Fruit fly (Drosophila melanogaster) whole organism, embryonic: ENCODE data around the gene Pp1-13C.

Experiments
- Aef1 ChIP-seq: fragments of 200-800 bp; sonication (Bioruptor generic); IDR thresholded peaks from 3 replicates; pipeline ENCODE4 v1.3.6; 2022; ENCODE audit warnings: missing biosample characterization, missing genetic modification characterization
- BEAF-32 ChIP-seq: fragments of 200-800 bp; sonication (Bioruptor generic); optimal IDR thresholded peaks from 3 replicates; lab custom pipeline; 2017; ENCODE audit warnings: missing biosample characterization, missing genetic modification characterization, mild to moderate bottlenecking, moderate library complexity, missing genetic modification reagents
- CG1024 ChIP-seq: fragments of 200-800 bp; sonication (Bioruptor generic); IDR thresholded peaks from 2 replicates; pipeline ENCODE4 v1.3.6; 2022; ENCODE audit warnings: missing biosample characterization, missing genetic modification characterization
- CG10366 ChIP-seq: fragments of 200-800 bp; sonication (Bioruptor generic); IDR thresholded peaks from 2 replicates; pipeline ENCODE4 v1.3.6; 2022; ENCODE audit warnings: missing biosample characterization, missing genetic modification characterization
- CG12219 ChIP-seq: fragments of 200-800 bp; sonication (Bioruptor generic); optimal IDR thresholded peaks from 3 replicates; lab custom pipeline; 2018; ENCODE audit warnings: missing biosample characterization, mild to moderate bottlenecking, missing genetic modification characterization
- CG12769 ChIP-seq: fragments of 200-800 bp; sonication (Bioruptor generic); optimal IDR thresholded peaks from 2 replicates; lab custom pipeline; 2019; ENCODE audit warnings: missing biosample characterization, mild to moderate bottlenecking, missing genetic modification characterization, moderate library complexity
- CG14965 ChIP-seq: fragments of 200-800 bp; sonication (Bioruptor generic); optimal IDR thresholded peaks from 2 replicates; lab custom pipeline; 2016; ENCODE audit warnings: missing biosample characterization, missing genetic modification characterization, borderline replicate concordance
- CG15011 ChIP-seq: fragments of 200-800 bp; sonication (Bioruptor generic); optimal IDR thresholded peaks from 3 replicates; lab custom pipeline; 2018; ENCODE audit warnings: missing biosample characterization, mild to moderate bottlenecking, missing genetic modification characterization
- CG15479 ChIP-seq: fragments of 200-800 bp; sonication (Bioruptor generic); optimal IDR thresholded peaks from 3 replicates; lab custom pipeline; 2019; ENCODE audit warnings: missing biosample characterization, mild to moderate bottlenecking, missing genetic modification characterization, moderate library complexity
- CG17359 ChIP-seq: fragments of 200-800 bp; sonication (Bioruptor generic); optimal IDR thresholded peaks from 3 replicates; lab custom pipeline; 2018; ENCODE audit warnings: missing biosample characterization, mild to moderate bottlenecking, missing genetic modification characterization, moderate library complexity
- CG18619 ChIP-seq: fragments of 200-800 bp; sonication (Bioruptor generic); optimal IDR thresholded peaks from 3 replicates; lab custom pipeline; 2017; ENCODE audit warnings: missing biosample characterization, mild to moderate bottlenecking, missing genetic modification characterization
- CG2120 ChIP-seq: fragments of 200-800 bp; sonication (Bioruptor generic); optimal IDR thresholded peaks from 3 replicates; lab custom pipeline; 2016; ENCODE audit warnings: missing biosample characterization, missing genetic modification characterization
- CG3407 ChIP-seq: fragments of 200-800 bp; sonication (Bioruptor generic); optimal IDR thresholded peaks from 2 replicates; lab custom pipeline; 2018; ENCODE audit warnings: missing biosample characterization, mild to moderate bottlenecking, missing genetic modification characterization
- CG3726 ChIP-seq: fragments of 200-800 bp; sonication (Bioruptor generic); IDR thresholded peaks from 3 replicates; pipeline ENCODE4, ENCODE4 v1.3.6; 2022; ENCODE audit warnings: missing biosample characterization, missing genetic modification characterization
- CG3838 ChIP-seq: fragments of 200-800 bp; sonication (Bioruptor generic); optimal IDR thresholded peaks from 3 replicates; lab custom pipeline; 2016; ENCODE audit warnings: missing biosample characterization, missing genetic modification characterization
- CG4404 ChIP-seq: fragments of 200-800 bp; sonication (Bioruptor generic); IDR thresholded peaks from 2 replicates; pipeline ENCODE4 v1.3.6; 2022; ENCODE audit warnings: missing biosample characterization, missing genetic modification characterization
- CG6175 ChIP-seq: fragments of 200-800 bp; sonication (Bioruptor generic); IDR thresholded peaks from 3 replicates; pipeline ENCODE4 v1.3.6; 2022; ENCODE audit warnings: missing biosample characterization, missing genetic modification characterization
- CG6683 ChIP-seq: fragments of 200-800 bp; sonication (Bioruptor generic); optimal IDR thresholded peaks from 2 replicates; lab custom pipeline; 2017; ENCODE audit warnings: missing biosample characterization, mild to moderate bottlenecking, missing genetic modification characterization, missing genetic modification reagents
- CG7556 ChIP-seq: fragments of 200-800 bp; sonication (Bioruptor generic); optimal IDR thresholded peaks from 2 replicates; lab custom pipeline; 2017; ENCODE audit warnings: missing biosample characterization, mild to moderate bottlenecking, missing genetic modification characterization
- CG7963 ChIP-seq: fragments of 200-800 bp; sonication (Bioruptor generic); IDR thresholded peaks from 3 replicates; pipeline ENCODE4 v1.3.6; 2022; ENCODE audit warnings: missing biosample characterization, missing genetic modification characterization; ENCODE audit not compliant: partially characterized antibody
- CG8290 ChIP-seq, 3 experiments: fragments of 200-800 bp; sonication (Bioruptor generic); optimal IDR thresholded peaks; 2 replicates each; lab custom pipeline; 2016 to 2019; ENCODE audit warnings: missing biosample characterization in 3 of 3, missing genetic modification characterization in 3 of 3, mild to moderate bottlenecking in 2 of 3, moderate library complexity in 1 of 3
- CG8765 ChIP-seq: fragments of 200-800 bp; sonication (Bioruptor generic); IDR thresholded peaks from 2 replicates; pipeline ENCODE4 v1.3.6; 2022; ENCODE audit warnings: missing biosample characterization, missing genetic modification characterization
- CG8944 ChIP-seq: fragments of 200-800 bp; sonication (Bioruptor generic); optimal IDR thresholded peaks from 3 replicates; lab custom pipeline; 2016; ENCODE audit warnings: missing biosample characterization, missing genetic modification characterization
- Doc3 ChIP-seq: fragments of 200-800 bp; sonication (Bioruptor generic); IDR thresholded peaks from 3 replicates; pipeline ENCODE4 v1.3.6; 2022; ENCODE audit warnings: missing biosample characterization, missing genetic modification characterization; ENCODE audit not compliant: partially characterized antibody
- Hr3 ChIP-seq: fragments of 200-800 bp; sonication (Bioruptor generic); optimal IDR thresholded peaks from 3 replicates; lab custom pipeline; 2016; ENCODE audit warnings: missing biosample characterization, missing genetic modification characterization
- MTF-1 ChIP-seq: fragments of 200-800 bp; sonication (Bioruptor generic); optimal IDR thresholded peaks from 2 replicates; lab custom pipeline; 2018; ENCODE audit warnings: missing biosample characterization, mild to moderate bottlenecking, missing genetic modification characterization, borderline replicate concordance
- Rfx ChIP-seq: fragments of 200-800 bp; sonication (Bioruptor generic); IDR thresholded peaks from 2 replicates; pipeline ENCODE4 v1.3.6; 2022; ENCODE audit warnings: missing biosample characterization, missing genetic modification characterization
- Xbp1 ChIP-seq: fragments of 200-800 bp; sonication (Bioruptor generic); optimal IDR thresholded peaks from 3 replicates; lab custom pipeline; 2016; ENCODE audit warnings: missing biosample characterization, mild to moderate bottlenecking, missing genetic modification characterization
- ash1 ChIP-seq: fragments of 200-800 bp; sonication (Bioruptor generic); optimal IDR thresholded peaks from 2 replicates; lab custom pipeline; 2018; ENCODE audit warnings: missing biosample characterization, mild to moderate bottlenecking, missing genetic modification characterization
- bcd ChIP-seq: fragments of 200-800 bp; sonication (Bioruptor generic); optimal IDR thresholded peaks from 2 replicates; lab custom pipeline; 2017; ENCODE audit warnings: missing biosample characterization, mild to moderate bottlenecking, missing genetic modification characterization
- br ChIP-seq: fragments of >200 bp; optimal IDR thresholded peaks from 2 replicates; lab custom pipeline; 2017
- cwo ChIP-seq: fragments of 200-800 bp; sonication (Bioruptor generic); optimal IDR thresholded peaks from 3 replicates; lab custom pipeline; 2017; ENCODE audit warnings: missing biosample characterization, missing genetic modification characterization, mild to moderate bottlenecking, moderate library complexity, missing genetic modification reagents
- disco-r ChIP-seq: fragments of 200-800 bp; sonication (Bioruptor generic); optimal IDR thresholded peaks from 2 replicates; lab custom pipeline; 2016; ENCODE audit warnings: missing biosample characterization, missing genetic modification characterization
- dmrt99B ChIP-seq: fragments of 200-800 bp; sonication (Bioruptor generic); optimal IDR thresholded peaks from 2 replicates; lab custom pipeline; 2018; ENCODE audit warnings: missing biosample characterization, mild to moderate bottlenecking, missing genetic modification characterization, moderate library complexity
- emc ChIP-seq: fragments of 200-800 bp; sonication (Bioruptor generic); optimal IDR thresholded peaks from 2 replicates; lab custom pipeline; 2016; ENCODE audit warnings: missing biosample characterization, missing genetic modification characterization
- ewg ChIP-seq: fragments of 200-800 bp; sonication (Bioruptor generic); optimal IDR thresholded peaks from 3 replicates; lab custom pipeline; 2017; ENCODE audit warnings: mild to moderate bottlenecking, missing biosample characterization, missing genetic modification reagents, missing genetic modification characterization
- fd102C ChIP-seq: fragments of 200-800 bp; sonication (Bioruptor generic); optimal IDR thresholded peaks from 2 replicates; lab custom pipeline; 2018; ENCODE audit warnings: missing biosample characterization, mild to moderate bottlenecking, missing genetic modification characterization, moderate library complexity
- fru ChIP-seq: fragments of >200 bp; optimal IDR thresholded peaks from 2 replicates; lab custom pipeline; 2017
- ham ChIP-seq: fragments of 200-800 bp; sonication (Bioruptor generic); IDR thresholded peaks from 2 replicates; pipeline ENCODE4 v1.3.6; 2022; ENCODE audit warnings: missing biosample characterization, missing genetic modification characterization
- klu ChIP-seq: fragments of 200-800 bp; sonication (Bioruptor generic); IDR thresholded peaks from 2 replicates; pipeline ENCODE4 v1.3.6; 2022; ENCODE audit warnings: missing biosample characterization, missing genetic modification characterization
- nerfin-1 ChIP-seq: fragments of 200-800 bp; sonication (Bioruptor generic); optimal IDR thresholded peaks from 3 replicates; lab custom pipeline; 2019; ENCODE audit warnings: missing biosample characterization, mild to moderate bottlenecking, missing genetic modification characterization, moderate library complexity
- nmo ChIP-seq: fragments of 200-800 bp; sonication (Bioruptor generic); optimal IDR thresholded peaks from 2 replicates; lab custom pipeline; 2018; ENCODE audit warnings: missing biosample characterization, mild to moderate bottlenecking, missing genetic modification characterization, moderate library complexity
- odd ChIP-seq: fragments of 200-800 bp; sonication (Bioruptor generic); optimal IDR thresholded peaks from 2 replicates; lab custom pipeline; 2017; ENCODE audit warnings: missing biosample characterization, mild to moderate bottlenecking, missing genetic modification characterization
- pros ChIP-seq: fragments of 200-800 bp; sonication (Bioruptor generic); optimal IDR thresholded peaks from 3 replicates; lab custom pipeline; 2019; ENCODE audit warnings: missing biosample characterization, mild to moderate bottlenecking, missing genetic modification characterization, moderate library complexity
- repo ChIP-seq: fragments of 200-800 bp; sonication (Bioruptor generic); optimal IDR thresholded peaks from 2 replicates; lab custom pipeline; 2016; ENCODE audit warnings: missing biosample characterization, missing genetic modification characterization
- run ChIP-seq: fragments of 200-800 bp; sonication (Bioruptor generic); optimal IDR thresholded peaks from 3 replicates; lab custom pipeline; 2018; ENCODE audit warnings: missing biosample characterization, mild to moderate bottlenecking, missing genetic modification characterization
- tio ChIP-seq: fragments of 200-800 bp; sonication (Bioruptor generic); optimal IDR thresholded peaks from 2 replicates; lab custom pipeline; 2017; ENCODE audit warnings: missing biosample characterization, missing genetic modification characterization, inconsistent platforms
- toy ChIP-seq: fragments of 200-800 bp; sonication (Bioruptor generic); IDR thresholded peaks from 2 replicates; pipeline ENCODE4 v1.3.6; 2022; ENCODE audit warnings: missing biosample characterization, missing genetic modification characterization
- zfh2 ChIP-seq: fragments of 200-800 bp; sonication (Bioruptor generic); optimal IDR thresholded peaks from 2 replicates; lab custom pipeline; 2016; ENCODE audit warnings: missing biosample characterization, missing genetic modification characterization

Pp1-13C gene

DNA sequence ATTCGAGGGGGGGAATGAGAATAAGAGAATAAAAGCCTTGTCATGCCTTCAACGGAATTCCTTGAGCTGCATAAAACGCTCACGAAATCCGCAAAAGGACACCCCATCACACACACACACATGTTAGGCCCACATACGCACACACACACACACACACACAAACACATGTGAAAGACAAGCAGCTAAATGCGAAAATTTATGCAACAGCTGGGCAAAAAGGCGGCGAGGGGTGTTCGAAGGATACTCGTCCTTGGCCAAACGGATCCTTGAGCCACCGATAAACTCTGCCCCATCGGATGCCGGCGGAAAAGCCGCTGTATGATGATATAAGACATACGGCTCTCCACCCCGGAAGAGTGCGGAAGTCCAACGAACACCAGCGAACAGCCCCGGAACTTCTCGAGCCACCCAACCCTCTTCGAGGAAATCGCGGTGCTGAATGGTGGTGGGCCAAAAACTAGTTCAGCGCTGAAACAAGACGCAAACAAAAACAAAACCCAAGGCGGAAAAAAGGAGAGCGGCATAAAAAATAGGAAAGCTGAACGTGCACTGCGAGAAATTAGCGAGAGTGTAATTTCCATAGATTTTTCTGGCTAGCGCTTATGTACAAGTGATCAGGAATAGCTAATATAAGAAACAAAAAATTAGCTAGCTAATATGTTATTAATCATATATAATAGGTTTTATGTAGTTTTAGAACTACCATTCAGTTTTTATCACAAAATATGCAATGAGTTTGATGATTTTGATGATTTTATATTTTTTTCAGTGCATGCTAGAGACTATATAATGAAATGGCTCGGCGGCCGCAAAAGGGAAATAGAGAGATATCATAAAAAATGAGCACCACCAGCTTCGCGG lies 22.9 kb upstream of the Pp1-13C start (continued):
- TF ChIP-seq CG3407 (GFP tag; lab: Kevin White, UChicago) (no peak), repo (GFP tag; lab: Kevin White, UChicago) (no peak), CG8765 (GFP tag; lab: Robert Waterston, UW) (no peak), fd102C (GFP tag; lab: Kevin White, UChicago) (no peak), CG8944 (no peak), CG12219 (peak; percentile 40), Rfx (GFP tag; lab: Robert Waterston, UW) (peak; percentile 37; the same call in 1 of the 2 replicates), pros (GFP tag; lab: Kevin White, UChicago) (peak; percentile 85), CG2120 (GFP tag; lab: Kevin White, UChicago) (peak; percentile 56), nerfin-1 (tag; lab: Kevin White, UChicago) (peak; percentile 38), ash1 (GFP tag; lab: Kevin White, UChicago) (no peak), disco-r (GFP tag; lab: Kevin White, UChicago) (no peak), MTF-1 (GFP tag; lab: Kevin White, UChicago) (no peak), CG18619 (peak; percentile 55), CG15011 (GFP tag; lab: Kevin White, UChicago) (peak; percentile 32), Aef1 (GFP tag; lab: Robert Waterston, UW) (peak; percentile 18; the same call in 1 of the 3 replicates), br (no peak), CG6175 (GFP tag; lab: Robert Waterston, UW) (no peak), fru (lab: Kevin White, UChicago) (no peak), BEAF-32 (GFP tag; lab: Kevin White, UChicago) (no peak), Doc3 (GFP tag; lab: Robert Waterston, UW) (no peak), CG6683 (GFP tag; lab: Kevin White, UChicago) (peak; percentile 15), CG14965 (GFP tag; lab: Kevin White, UChicago) (no peak), toy (GFP tag; lab: Robert Waterston, UW) (no peak), dmrt99B (tag; lab: Kevin White, UChicago) (peak; percentile 78), run (tag; lab: Kevin White, UChicago) (peak; percentile 11), emc (GFP tag; lab: Kevin White, UChicago) (no peak), CG3726 (no peak), cwo (GFP tag; lab: Kevin White, UChicago) (peak; percentile 59), bcd (GFP tag; lab: Kevin White, UChicago) (peak; percentile 37), CG4404 (GFP tag; lab: Robert Waterston, UW) (no peak), CG10366 (peak; percentile 48), tio (GFP tag; lab: Kevin White, UChicago) (peak; percentile 42), ham (GFP tag; lab: Robert Waterston, UW) (no peak), CG7963 (no peak), Hr3 (peak; percentile 49), CG8290 (GFP tag; optimal IDR thresholded peaks at IDR 0.05; lab: Kevin White, UChicago) (no peak), CG8290 (tag; optimal IDR thresholded peaks at IDR 0.05; lab: Kevin White, UChicago) (no peak), CG17359 (tag; lab: Kevin White, UChicago) (peak; percentile 58), CG7556 (GFP tag; lab: Kevin White, UChicago) (peak; percentile 74), klu (no peak), Xbp1 (GFP tag; lab: Kevin White, UChicago) (peak; percentile 63), CG12769 (tag; lab: Kevin White, UChicago) (no peak), ewg (GFP tag; lab: Kevin White, UChicago) (peak; percentile 13), CG1024 (GFP tag; lab: Robert Waterston, UW) (no peak), nmo (GFP tag; lab: Kevin White, UChicago) (peak; percentile 43), zfh2 (no peak), odd (peak; percentile 19), CG3838 (no peak), CG15479 (no peak)
